Worm (Caenorhabditis elegans) whole organism, L1 larva: Measurements from ENCODE around the gene W03F9.11.

ENCODE experiments used
- C16A3.4 ChIP-seq: fragments of 150-350 bp; optimal IDR thresholded peaks from 2 replicates; lab custom pipeline; 2014; ENCODE audit warnings: missing biosample characterization, missing genetic modification characterization
- C34B4.2 ChIP-seq: sonication (generic microtip); optimal IDR thresholded peaks from 2 replicates; lab custom pipeline; 2017; ENCODE audit warnings: mild to moderate bottlenecking, missing genetic modification characterization, missing compliant biosample characterization
- Y116A8C.19 ChIP-seq: sonication (generic microtip); optimal IDR thresholded peaks from 2 replicates; lab custom pipeline; 2016; ENCODE audit warnings: missing compliant biosample characterization, missing genetic modification characterization, borderline replicate concordance
- aha-1 ChIP-seq: fragments of 150-350 bp; optimal IDR thresholded peaks from 2 replicates; lab custom pipeline; 2014; ENCODE audit warnings: missing biosample characterization, missing genetic modification characterization
- alr-1 ChIP-seq: fragments of 200-800 bp; sonication (Bioruptor generic); optimal IDR thresholded peaks from 2 replicates; lab custom pipeline; 2018; ENCODE audit warnings: borderline replicate concordance, mild to moderate bottlenecking, missing genetic modification characterization, missing compliant biosample characterization
- aly-2 ChIP-seq: fragments of 150-350 bp; optimal IDR thresholded peaks from 2 replicates; lab custom pipeline; 2014; ENCODE audit warnings: missing biosample characterization, missing genetic modification characterization
- ama-1 ChIP-seq: fragments of 150-350 bp; optimal IDR thresholded peaks from 2 replicates; lab custom pipeline; 2014
- ceh-8 ChIP-seq: fragments of 200-800 bp; sonication (Bioruptor generic); optimal IDR thresholded peaks from 2 replicates; lab custom pipeline; 2018; ENCODE audit warnings: mild to moderate bottlenecking, missing genetic modification characterization, moderate library complexity, missing compliant biosample characterization
- ceh-90 ChIP-seq: sonication (generic microtip); optimal IDR thresholded peaks from 2 replicates; lab custom pipeline; 2016; ENCODE audit warnings: missing genetic modification characterization, missing compliant biosample characterization
- ces-1 ChIP-seq: fragments of 150-350 bp; optimal IDR thresholded peaks from 2 replicates; lab custom pipeline; 2014; ENCODE audit warnings: missing biosample characterization, missing genetic modification reagents, missing genetic modification characterization
- dpl-1 ChIP-seq, 3 experiments: fragments of 150-350 bp in 2 of 3; sonication (generic microtip) in 1 of 3; optimal IDR thresholded peaks; 2 replicates each; lab custom pipeline; 2014 to 2017; ENCODE audit warnings: missing biosample characterization in 3 of 3, missing genetic modification characterization in 3 of 3, missing genetic modification reagents in 3 of 3
- dsc-1 ChIP-seq: sonication (generic microtip); optimal IDR thresholded peaks from 2 replicates; lab custom pipeline; 2016; ENCODE audit warnings: mild to moderate bottlenecking, missing genetic modification characterization, missing compliant biosample characterization
- efl-1 ChIP-seq, 4 experiments: fragments of 150-350 bp; optimal IDR thresholded peaks in 3 of 4; peaks in 1 of 4; 1 replicate in 1 of 4; 2 replicates in 3 of 4; lab custom pipeline; 2014; ENCODE audit warnings: missing biosample characterization in 2 of 4, missing genetic modification characterization in 2 of 4, missing genetic modification reagents in 2 of 4
- efl-3 ChIP-seq: fragments of 200-800 bp; sonication (Bioruptor generic); optimal IDR thresholded peaks from 2 replicates; lab custom pipeline; 2018; ENCODE audit warnings: mild to moderate bottlenecking, missing genetic modification characterization, missing compliant biosample characterization
- egl-13 ChIP-seq: sonication (generic microtip); optimal IDR thresholded peaks from 2 replicates; lab custom pipeline; 2016; ENCODE audit warnings: missing genotype, missing genetic modification reagents, missing genetic modification characterization, missing compliant biosample characterization
- egl-27 ChIP-seq, 2 experiments: fragments of 150-350 bp in 1 of 2; sonication (generic microtip); optimal IDR thresholded peaks; 3 replicates each; lab custom pipeline; 2017 to 2018; ENCODE audit warnings: missing biosample characterization in 2 of 2, missing genetic modification characterization in 2 of 2, missing genetic modification reagents in 2 of 2
- elt-3 ChIP-seq, 6 experiments: fragments of 150-350 bp in 1 of 6; sonication (generic microtip); optimal IDR thresholded peaks; 2 replicates each; lab custom pipeline; 2017 to 2018; ENCODE audit warnings: missing biosample characterization in 6 of 6, missing genetic modification characterization in 6 of 6, inconsistent platforms in 1 of 6
- ets-5 ChIP-seq: fragments of 200-800 bp; sonication (Bioruptor generic); IDR thresholded peaks from 2 replicates; pipeline ENCODE4 v1.3.6; 2022; ENCODE audit warnings: missing genetic modification characterization, missing compliant biosample characterization
- fkh-10 ChIP-seq: sonication (generic microtip); optimal IDR thresholded peaks from 2 replicates; lab custom pipeline; 2017; ENCODE audit warnings: missing biosample characterization, missing genetic modification reagents, missing genetic modification characterization
- fkh-4 ChIP-seq: sonication (generic microtip); optimal IDR thresholded peaks from 2 replicates; lab custom pipeline; 2016; ENCODE audit warnings: missing compliant biosample characterization, missing genetic modification characterization, borderline replicate concordance
- grh-1 ChIP-seq: fragments of 200-800 bp; sonication (Bioruptor generic); IDR thresholded peaks from 2 replicates; pipeline ENCODE4 v1.3.6; 2022; ENCODE audit warnings: missing genetic modification reagents, missing genetic modification characterization, missing compliant biosample characterization
- hlh-17 ChIP-seq: fragments of 200-800 bp; sonication (Bioruptor generic); optimal IDR thresholded peaks from 2 replicates; lab custom pipeline; 2018; ENCODE audit warnings: missing genetic modification characterization, mild to moderate bottlenecking, missing compliant biosample characterization, moderate library complexity, borderline replicate concordance
- irx-1 ChIP-seq: sonication (generic microtip); optimal IDR thresholded peaks from 2 replicates; lab custom pipeline; 2016; ENCODE audit warnings: missing genetic modification characterization, missing compliant biosample characterization
- isw-1 ChIP-seq: fragments of 200-800 bp; sonication (Bioruptor generic); IDR thresholded peaks from 2 replicates; pipeline ENCODE4 v1.3.6; 2022; ENCODE audit warnings: missing genetic modification characterization, missing compliant biosample characterization
- lin-13 ChIP-seq: fragments of 150-350 bp; optimal IDR thresholded peaks from 2 replicates; lab custom pipeline; 2014; ENCODE audit warnings: missing biosample characterization, missing genetic modification reagents, missing genetic modification characterization
- lin-14 ChIP-seq: fragments of 200-800 bp; sonication (Bioruptor generic); optimal IDR thresholded peaks from 2 replicates; lab custom pipeline; 2018; ENCODE audit warnings: mild to moderate bottlenecking, missing genetic modification characterization, moderate library complexity, missing compliant biosample characterization
- lin-15B ChIP-seq: fragments of 150-350 bp; sonication (generic microtip); optimal IDR thresholded peaks from 3 replicates; lab custom pipeline; 2014; ENCODE audit warnings: missing biosample characterization, missing genetic modification characterization
- lir-3 ChIP-seq: sonication (generic microtip); optimal IDR thresholded peaks from 2 replicates; lab custom pipeline; 2016; ENCODE audit warnings: mild to moderate bottlenecking, missing genetic modification characterization, moderate library complexity, missing compliant biosample characterization; ENCODE audit not compliant: poor library complexity
- lsy-2 ChIP-seq, 2 experiments: fragments of 150-350 bp; optimal IDR thresholded peaks; 2 replicates each; lab custom pipeline; 2014; ENCODE audit warnings: missing biosample characterization in 2 of 2, missing genetic modification characterization in 2 of 2
- mef-2 ChIP-seq: fragments of 150-350 bp; optimal IDR thresholded peaks from 2 replicates; lab custom pipeline; 2014; ENCODE audit warnings: missing biosample characterization, missing genetic modification characterization
- mep-1 ChIP-seq: fragments of 150-350 bp; optimal IDR thresholded peaks from 2 replicates; lab custom pipeline; 2014; ENCODE audit warnings: missing biosample characterization, missing genetic modification characterization
- nhr-11 ChIP-seq: fragments of 150-350 bp; optimal IDR thresholded peaks from 2 replicates; lab custom pipeline; 2014; ENCODE audit warnings: missing biosample characterization, missing genetic modification characterization
- nhr-12 ChIP-seq: sonication (generic microtip); optimal IDR thresholded peaks from 2 replicates; lab custom pipeline; 2017; ENCODE audit warnings: missing biosample characterization, missing genetic modification characterization
- nhr-19 ChIP-seq: fragments of 200-800 bp; sonication (Bioruptor generic); conservative IDR thresholded peaks from 2 replicates; pipeline ENCODE4 v1.3.6; 2022; ENCODE audit warnings: missing genetic modification characterization, missing compliant biosample characterization
- nhr-20 ChIP-seq: sonication (generic microtip); optimal IDR thresholded peaks from 2 replicates; lab custom pipeline; 2016; ENCODE audit warnings: mild to moderate bottlenecking, missing genetic modification characterization, missing compliant biosample characterization
- nhr-47 ChIP-seq: sonication (generic microtip); optimal IDR thresholded peaks from 2 replicates; lab custom pipeline; 2016; ENCODE audit warnings: mild to moderate bottlenecking, missing genetic modification characterization, moderate library complexity, missing compliant biosample characterization
- nhr-71 ChIP-seq: sonication (generic microtip); optimal IDR thresholded peaks from 2 replicates; lab custom pipeline; 2016; ENCODE audit warnings: mild to moderate bottlenecking, missing genetic modification characterization, moderate library complexity, missing compliant biosample characterization
- nhr-84 ChIP-seq: sonication (generic microtip); optimal IDR thresholded peaks from 2 replicates; lab custom pipeline; 2017; ENCODE audit warnings: missing biosample characterization, missing genetic modification characterization
- nhr-90 ChIP-seq: sonication (generic microtip); optimal IDR thresholded peaks from 2 replicates; lab custom pipeline; 2016; ENCODE audit warnings: mild to moderate bottlenecking, missing genetic modification characterization, missing compliant biosample characterization; ENCODE audit not compliant: poor library complexity
- pag-3 ChIP-seq: sonication (generic microtip); optimal IDR thresholded peaks from 2 replicates; lab custom pipeline; 2017; ENCODE audit warnings: missing genetic modification characterization, mild to moderate bottlenecking, missing compliant biosample characterization, antibody characterized with exemption, borderline replicate concordance; ENCODE audit not compliant: insufficient read depth
- pax-3 ChIP-seq: fragments of 200-800 bp; sonication (Bioruptor generic); optimal IDR thresholded peaks from 2 replicates; lab custom pipeline; 2018; ENCODE audit warnings: mild to moderate bottlenecking, missing genetic modification characterization, moderate library complexity, missing compliant biosample characterization
- pqm-1 ChIP-seq: sonication (generic microtip); optimal IDR thresholded peaks from 3 replicates; lab custom pipeline; 2017; ENCODE audit warnings: missing biosample characterization, missing genetic modification characterization
- rnt-1 ChIP-seq: sonication (generic microtip); optimal IDR thresholded peaks from 2 replicates; lab custom pipeline; 2016; ENCODE audit warnings: mild to moderate bottlenecking, missing genetic modification characterization, moderate library complexity, missing compliant biosample characterization
- skn-1 ChIP-seq: fragments of 150-350 bp; optimal IDR thresholded peaks from 2 replicates; lab custom pipeline; 2014; ENCODE audit warnings: missing biosample characterization, missing genetic modification characterization
- snpc-4 ChIP-seq: fragments of 150-350 bp; optimal IDR thresholded peaks from 2 replicates; lab custom pipeline; 2014; ENCODE audit warnings: missing biosample characterization, missing genetic modification characterization
- sox-4 ChIP-seq: sonication (generic microtip); optimal IDR thresholded peaks from 2 replicates; lab custom pipeline; 2016; ENCODE audit warnings: missing genetic modification characterization, missing compliant biosample characterization
- sptf-1 ChIP-seq: fragments of 150-350 bp; optimal IDR thresholded peaks from 2 replicates; lab custom pipeline; 2014; ENCODE audit warnings: missing biosample characterization, missing genetic modification characterization
- tlp-1 ChIP-seq: fragments of 150-350 bp; optimal IDR thresholded peaks from 2 replicates; lab custom pipeline; 2014; ENCODE audit warnings: missing biosample characterization, missing genetic modification characterization
- unc-130 ChIP-seq: fragments of 150-350 bp; optimal IDR thresholded peaks from 2 replicates; lab custom pipeline; 2017; ENCODE audit warnings: missing biosample characterization, missing genetic modification characterization, inconsistent platforms
- zag-1 ChIP-seq: fragments of 150-350 bp; optimal IDR thresholded peaks from 2 replicates; lab custom pipeline; 2014; ENCODE audit warnings: missing biosample characterization, missing genetic modification characterization
- zip-4 ChIP-seq: fragments of 200-800 bp; sonication (Bioruptor generic); optimal IDR thresholded peaks from 2 replicates; lab custom pipeline; 2018; ENCODE audit warnings: mild to moderate bottlenecking, missing genetic modification characterization, moderate library complexity, missing compliant biosample characterization
- ztf-4 ChIP-seq: fragments of 150-350 bp; optimal IDR thresholded peaks from 2 replicates; lab custom pipeline; 2014; ENCODE audit warnings: missing biosample characterization, missing genetic modification characterization

W03F9.11 gene

DNA sequence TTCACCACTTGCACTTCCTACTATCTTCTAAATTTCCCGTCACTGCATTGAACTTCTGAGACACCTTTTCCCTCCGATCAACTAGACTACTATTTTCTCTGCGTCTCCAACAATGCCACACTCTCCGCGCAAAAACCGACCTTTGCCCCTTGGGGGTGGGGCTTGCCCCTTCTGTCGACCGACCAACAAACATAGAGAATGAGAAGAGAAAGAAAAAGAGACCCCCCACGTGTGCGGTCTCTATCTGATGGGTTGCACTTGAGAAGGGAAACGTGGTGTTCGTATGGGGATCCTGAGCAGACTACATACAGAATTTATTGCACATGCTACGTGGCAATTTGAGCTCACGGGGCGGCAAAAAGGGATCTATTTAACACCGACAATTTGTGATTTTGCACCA is 14.1 kb upstream of the W03F9.11 start:
- TF ChIP-seq efl-3 (no peak), egl-27 (tag; optimal IDR thresholded peaks at IDR 0.05; lab: Kevin White, UChicago) (no peak), isw-1 (GFP tag; lab: Robert Waterston, UW) (no peak), nhr-11 (no peak), C16A3.4 (tag; lab: Kevin White, UChicago) (no peak), nhr-90 (tag; lab: Kevin White, UChicago) (peak; percentile 33), ztf-4 (tag; lab: Kevin White, UChicago) (no peak), ceh-8 (GFP tag; lab: Kevin White, UChicago) (no peak), zip-4 (GFP tag; lab: Kevin White, UChicago) (no peak), ceh-90 (tag; lab: Kevin White, UChicago) (no peak), grh-1 (no peak), aha-1 (tag; lab: Kevin White, UChicago) (no peak), mep-1 (tag; lab: Kevin White, UChicago) (no peak), ama-1 (lab: Kevin White, UChicago) (no peak), pqm-1 (tag; lab: Kevin White, UChicago) (no peak), nhr-12 (tag; lab: Kevin White, UChicago) (no peak), alr-1 (tag; lab: Kevin White, UChicago) (no peak), skn-1 (tag; lab: Kevin White, UChicago) (no peak), dpl-1 (GFP tag; optimal IDR thresholded peaks at IDR 0.05; lab: Kevin White, UChicago) (peak in 2 of 3 experiments; percentile 22 to 35), nhr-84 (tag; lab: Kevin White, UChicago) (no peak), C34B4.2 (tag; lab: Kevin White, UChicago) (no peak), unc-130 (tag; lab: Kevin White, UChicago) (no peak), lsy-2 (tag; optimal IDR thresholded peaks at IDR 0.05; lab: Kevin White, UChicago) (no peak), nhr-20 (tag; lab: Kevin White, UChicago) (peak; percentile 69), sptf-1 (tag; lab: Kevin White, UChicago) (no peak), lir-3 (no peak), zag-1 (tag; lab: Kevin White, UChicago) (no peak), snpc-4 (tag; lab: Kevin White, UChicago) (no peak), efl-1 (optimal IDR thresholded peaks at IDR 0.05; lab: Kevin White, UChicago) (peak; percentile 20 to 50), efl-1 (GFP tag; optimal IDR thresholded peaks at IDR 0.05 in 1 of 2; lab: Kevin White, UChicago) (peak; percentile 26 to 93), lin-14 (GFP tag; lab: Kevin White, UChicago) (peak; percentile 73), ets-5 (GFP tag; lab: Robert Waterston, UW) (no peak), mef-2 (tag; lab: Kevin White, UChicago) (no peak), ces-1 (no peak), elt-3 (tag; optimal IDR thresholded peaks at IDR 0.05; lab: Kevin White, UChicago) (no peak), pag-3 (tag; lab: Kevin White, UChicago) (no peak), fkh-4 (no peak), nhr-71 (tag; lab: Kevin White, UChicago) (peak; percentile 62), rnt-1 (tag; lab: Kevin White, UChicago) (peak; percentile 18), hlh-17 (GFP tag; lab: Kevin White, UChicago) (no peak), egl-13 (no peak), dsc-1 (tag; lab: Kevin White, UChicago) (peak; percentile 58), tlp-1 (no peak), lin-13 (no peak), Y116A8C.19 (tag; lab: Kevin White, UChicago) (no peak), nhr-19 (peak; percentile 13; the same call in 1 of the 2 replicates), aly-2 (tag; lab: Kevin White, UChicago) (no peak), sox-4 (no peak), pax-3 (tag; lab: Kevin White, UChicago) (no peak), irx-1 (tag; lab: Kevin White, UChicago) (no peak), lin-15B (no peak), nhr-47 (tag; lab: Kevin White, UChicago) (peak; percentile 26), fkh-10 (no peak)
